Worm (Caenorhabditis elegans) whole organism, L4/young adult: ENCODE results near the gene F53C3.4.

Experiments
- W03F9.2 ChIP-seq: fragments of 150-350 bp; optimal IDR thresholded peaks from 2 replicates; lab custom pipeline; 2014; ENCODE audit warnings: missing biosample characterization, missing genetic modification characterization
- dao-5 ChIP-seq: sonication (generic microtip); optimal IDR thresholded peaks from 2 replicates; lab custom pipeline; 2016; ENCODE audit warnings: missing genotype, missing genetic modification characterization, moderate library complexity, missing compliant biosample characterization
- him-1 ChIP-seq: sonication (generic microtip); optimal IDR thresholded peaks from 2 replicates; lab custom pipeline; 2016; ENCODE audit warnings: missing genotype, missing genetic modification reagents, missing genetic modification characterization, missing compliant biosample characterization

- no peak for TF ChIP-seq him-1 (tag; lab: Kevin White, UChicago)
- TF ChIP-seq W03F9.2 (tag; lab: Kevin White, UChicago) = no peak
- TF ChIP-seq dao-5 (tag; lab: Kevin White, UChicago) = no peak
Measured at ce11 chrII:3879945-3880344, 21.3 kb upstream of the F53C3.4 start, which contains the start of gene nhr-166.
